Worm (Caenorhabditis elegans) whole organism, L2 larva: ENCODE results near the gene abu-7.

Experiments used
- R02D3.7 ChIP-seq: fragments of 150-350 bp; optimal IDR thresholded peaks from 2 replicates; lab custom pipeline; 2014; ENCODE audit warnings: missing biosample characterization, missing genetic modification characterization
- ama-1 ChIP-seq: fragments of 150-350 bp; optimal IDR thresholded peaks from 2 replicates; lab custom pipeline; 2018; ENCODE audit warnings: inconsistent platforms
- blmp-1 ChIP-seq: sonication (generic microtip); optimal IDR thresholded peaks from 2 replicates; lab custom pipeline; 2017; ENCODE audit warnings: missing genetic modification characterization, mild to moderate bottlenecking, missing compliant biosample characterization, antibody characterized with exemption, moderate library complexity; ENCODE audit not compliant: insufficient read depth
- dmd-4 ChIP-seq: sonication (generic microtip); optimal IDR thresholded peaks from 2 replicates; lab custom pipeline; 2017; ENCODE audit warnings: missing biosample characterization, missing genetic modification characterization
- lin-39 ChIP-seq: fragments of 150-350 bp; optimal IDR thresholded peaks from 2 replicates; lab custom pipeline; 2014; ENCODE audit warnings: missing biosample characterization, missing genetic modification reagents, missing genetic modification characterization
- nhr-12 ChIP-seq: fragments of 150-350 bp; optimal IDR thresholded peaks from 2 replicates; lab custom pipeline; 2014; ENCODE audit warnings: missing biosample characterization, missing genetic modification characterization
- nhr-237 ChIP-seq: fragments of 150-350 bp; optimal IDR thresholded peaks from 2 replicates; lab custom pipeline; 2014; ENCODE audit warnings: missing biosample characterization, missing genetic modification characterization
- nhr-77 ChIP-seq: fragments of 150-350 bp; optimal IDR thresholded peaks from 2 replicates; lab custom pipeline; 2014; ENCODE audit warnings: missing biosample characterization, missing genetic modification characterization
- snpc-4 ChIP-seq: fragments of 150-350 bp; optimal IDR thresholded peaks from 2 replicates; lab custom pipeline; 2014; ENCODE audit warnings: missing biosample characterization, missing genetic modification characterization
- zag-1 ChIP-seq: fragments of 150-350 bp; optimal IDR thresholded peaks from 2 replicates; lab custom pipeline; 2014; ENCODE audit warnings: missing biosample characterization, missing genetic modification characterization
- ztf-1 ChIP-seq: fragments of 200-800 bp; sonication (Bioruptor generic); conservative IDR thresholded peaks from 2 replicates; pipeline ENCODE4 v1.3.6; 2022; ENCODE audit warnings: missing genetic modification characterization, missing compliant biosample characterization

DNA sequence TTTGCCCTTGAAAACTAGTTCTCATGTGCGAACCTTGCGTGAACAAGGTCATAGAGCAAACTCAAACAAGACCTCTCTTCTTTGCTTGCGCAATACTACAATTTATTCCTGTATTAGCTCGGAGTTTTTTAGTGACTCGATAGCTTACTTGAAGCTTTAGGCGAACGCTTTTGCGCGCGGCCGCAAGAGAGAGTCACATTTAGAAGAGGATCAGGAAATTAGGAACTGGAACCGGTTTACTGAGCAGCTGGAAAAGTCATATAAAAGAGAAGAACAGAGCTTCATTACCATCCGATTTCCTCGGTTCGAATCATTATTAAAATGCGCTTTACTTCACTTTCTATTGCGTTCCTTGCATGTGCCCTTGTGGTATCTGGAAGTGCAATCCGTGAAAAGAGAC, 6.3 kb downstream of the abu-7 start, which contains the start of gene abu-15:
- TF ChIP-seq nhr-12 (tag; lab: Kevin White, UChicago) (no peak), blmp-1 (tag; lab: Kevin White, UChicago) (no peak), snpc-4 (tag; lab: Kevin White, UChicago) (no peak), lin-39 (tag; lab: Kevin White, UChicago) (no peak), ama-1 (no peak), dmd-4 (no peak), nhr-77 (tag; lab: Kevin White, UChicago) (no peak), ztf-1 (GFP tag; lab: Robert Waterston, UW) (no peak), R02D3.7 (no peak), zag-1 (tag; lab: Kevin White, UChicago) (no peak), nhr-237 (tag; lab: Kevin White, UChicago) (no peak)
